Fruit fly (Drosophila melanogaster): ENCODE results near the gene CG3942.

- TF ChIP-seq unpg (GFP tag; optimal IDR thresholded peaks at IDR 0.05) = no peak
- TF ChIP-seq cas (GFP tag; IDR thresholded peaks at IDR 0.05) = no peak
- no peak for TF ChIP-seq Chrac-16 (GFP tag; optimal IDR thresholded peaks at IDR 0.05)
- TF ChIP-seq H15 (GFP tag; IDR thresholded peaks at IDR 0.05) = no peak
Observed at dm6 chr3R:12301528-12301927, 47.5 kb downstream of the CG3942 start.

Measured in whole organism, embryonic.